Worm (Caenorhabditis elegans): Measurements from ENCODE around the gene perm-2.

The perm-2 gene

DNA sequence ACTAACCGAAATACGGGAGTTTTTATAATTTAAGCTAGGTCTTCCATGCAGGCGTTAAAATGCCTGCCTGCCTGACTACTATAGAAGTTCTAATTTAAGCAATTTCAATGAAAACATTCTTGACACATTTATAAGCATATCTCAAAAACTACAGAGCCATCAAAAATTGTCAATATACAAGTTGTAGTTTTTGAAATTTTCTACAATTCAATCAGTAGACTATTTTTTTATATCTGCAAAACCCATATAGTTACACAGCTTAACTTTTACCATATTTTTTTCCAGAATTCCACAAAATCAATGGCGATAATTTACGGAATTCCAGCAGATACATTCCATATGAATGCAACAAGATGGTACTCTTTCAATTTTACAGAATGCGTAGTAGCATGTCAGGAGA, 36.5 kb downstream of the perm-2 start, which contains the start of gene C50A2.7:
Gene C50A2.7, plus strand, starts transcription at position 301 of the 400 bp plus-strand sequence.
- TF ChIP-seq ama-1 (optimal IDR thresholded peaks at IDR 0.05) (no peak), mab-5 (tag; optimal IDR thresholded peaks at IDR 0.05) (no peak)

DNA sequence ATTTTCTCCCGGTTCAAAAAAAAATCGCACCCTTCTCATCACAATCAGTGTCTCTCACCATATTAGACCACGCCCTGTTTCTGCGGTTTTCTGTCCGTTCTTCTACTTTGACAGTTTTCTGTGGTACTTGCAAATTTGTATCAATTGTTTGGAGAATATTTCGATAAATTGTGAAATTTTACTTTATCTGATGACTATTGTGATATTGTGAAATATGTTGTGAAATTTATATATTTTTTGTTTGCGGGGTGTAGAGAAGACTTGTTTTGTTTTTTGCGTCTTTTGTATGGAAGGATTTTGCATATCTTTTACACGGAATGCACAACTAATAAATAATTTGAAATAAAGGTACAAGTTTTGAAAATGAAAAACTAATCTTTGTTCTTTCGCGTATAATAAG, 40.8 kb downstream of the perm-2 start:
- TF ChIP-seq elt-1 (tag; optimal IDR thresholded peaks at IDR 0.05) (no peak), fos-1 (tag; optimal IDR thresholded peaks at IDR 0.05) (no peak), nhr-12 (tag; optimal IDR thresholded peaks at IDR 0.05) (no peak), zag-1 (tag; optimal IDR thresholded peaks at IDR 0.05) (no peak), unc-39 (tag; optimal IDR thresholded peaks at IDR 0.05) (no peak), sem-4 (tag; optimal IDR thresholded peaks at IDR 0.05) (no peak)

DNA sequence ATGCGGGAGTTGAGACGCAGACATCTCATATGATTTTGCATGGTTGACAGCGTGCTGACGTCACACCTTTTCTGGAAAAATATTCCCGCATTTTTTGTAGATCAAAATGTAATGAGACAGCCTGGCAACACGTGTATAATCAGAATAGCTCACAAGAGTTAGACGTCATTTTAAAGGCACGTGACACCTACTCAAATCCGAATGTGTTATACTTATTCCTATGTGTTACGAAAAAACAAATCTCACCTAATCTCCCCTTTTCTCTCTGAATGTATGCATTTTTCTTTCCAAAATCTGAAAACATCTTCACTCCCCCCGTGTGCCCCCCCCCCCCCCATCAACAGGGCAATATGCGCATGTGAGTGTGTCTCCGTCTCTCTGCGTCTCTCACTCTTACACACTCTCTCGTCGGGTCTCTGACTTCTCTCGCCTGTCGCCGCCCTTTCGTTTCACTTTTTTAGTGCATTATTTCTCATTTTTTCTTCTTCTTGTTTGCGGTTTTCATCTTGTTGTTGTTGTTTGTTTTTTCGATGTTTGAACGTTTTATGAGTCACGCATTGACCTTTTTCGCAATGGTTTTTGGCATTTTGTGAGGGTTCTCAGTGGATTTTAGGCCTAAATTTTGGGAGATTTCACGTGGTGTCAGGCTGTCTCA, 41.8 kb downstream of the perm-2 start:
- no peak for TF ChIP-seq elt-3 (tag; optimal IDR thresholded peaks at IDR 0.05)
- no peak for TF ChIP-seq ceh-82 (tag; optimal IDR thresholded peaks at IDR 0.05)
- TF ChIP-seq C34F6.9 (tag; optimal IDR thresholded peaks at IDR 0.05) = peak; percentile 60
- TF ChIP-seq nhr-23 (tag; optimal IDR thresholded peaks at IDR 0.05) = no peak
- no peak for TF ChIP-seq dmd-4 (tag; optimal IDR thresholded peaks at IDR 0.05)
- no peak for TF ChIP-seq crh-2 (tag; optimal IDR thresholded peaks at IDR 0.05)
- TF ChIP-seq nhr-11 (tag; optimal IDR thresholded peaks at IDR 0.05) = no peak
- TF ChIP-seq alr-1 (tag; optimal IDR thresholded peaks at IDR 0.05) = no peak
- peak; percentile 45 to 87 for TF ChIP-seq mdl-1 (tag; optimal IDR thresholded peaks at IDR 0.05)
- TF ChIP-seq ama-1 (optimal IDR thresholded peaks at IDR 0.05) = no peak
- TF ChIP-seq sma-3 (GFP tag; optimal IDR thresholded peaks at IDR 0.05) = no peak
- no peak for TF ChIP-seq R02D3.7 (tag; optimal IDR thresholded peaks at IDR 0.05)
- peak; percentile 37 for TF ChIP-seq nhr-129 (tag; optimal IDR thresholded peaks at IDR 0.05)
- no peak for TF ChIP-seq lin-11 (tag; optimal IDR thresholded peaks at IDR 0.05)
- peak; percentile 40 for TF ChIP-seq gmeb-1 (tag; optimal IDR thresholded peaks at IDR 0.05)
- no peak for TF ChIP-seq nhr-21 (tag; optimal IDR thresholded peaks at IDR 0.05)
- no peak for TF ChIP-seq peb-1 (tag; optimal IDR thresholded peaks at IDR 0.05)
- no peak for TF ChIP-seq snpc-4 (tag; optimal IDR thresholded peaks at IDR 0.05)
- TF ChIP-seq lsy-2 (tag; optimal IDR thresholded peaks at IDR 0.05) = peak in 1 of 2 experiments; percentile 61
- TF ChIP-seq ZK546.5 (tag; optimal IDR thresholded peaks at IDR 0.05) = no peak
- TF ChIP-seq fos-1 (tag; optimal IDR thresholded peaks at IDR 0.05) = no peak
- TF ChIP-seq blmp-1 (tag; optimal IDR thresholded peaks at IDR 0.05; ENCODE audit: insufficient read depth) = peak; percentile 54
- no peak for TF ChIP-seq elt-1 (tag; optimal IDR thresholded peaks at IDR 0.05)
- no peak for TF ChIP-seq unc-39 (tag; optimal IDR thresholded peaks at IDR 0.05)
- no peak for TF ChIP-seq nhr-6 (tag; optimal IDR thresholded peaks at IDR 0.05)
- TF ChIP-seq lin-39 (tag; optimal IDR thresholded peaks at IDR 0.05) = no peak
- no peak for TF ChIP-seq aly-2 (tag; optimal IDR thresholded peaks at IDR 0.05)
- no peak for TF ChIP-seq egl-27 (tag; optimal IDR thresholded peaks at IDR 0.05)
- no peak for TF ChIP-seq nhr-25 (tag; optimal IDR thresholded peaks at IDR 0.05)
- peak; percentile 45 for TF ChIP-seq sma-9 (GFP tag; optimal IDR thresholded peaks at IDR 0.05)
- no peak for TF ChIP-seq sma-9 (tag; optimal IDR thresholded peaks at IDR 0.05)
- TF ChIP-seq mab-5 (tag; optimal IDR thresholded peaks at IDR 0.05) = peak; percentile 12
- TF ChIP-seq ztf-4 (tag; optimal IDR thresholded peaks at IDR 0.05) = no peak
- TF ChIP-seq unc-62 (GFP tag; optimal IDR thresholded peaks at IDR 0.05) = no peak
- no peak for TF ChIP-seq ztf-1 (GFP tag; conservative IDR thresholded peaks at IDR 0.05)
- peak; percentile 53 for TF ChIP-seq unc-55 (GFP tag; optimal IDR thresholded peaks at IDR 0.05)
- no peak for TF ChIP-seq sem-4 (tag; optimal IDR thresholded peaks at IDR 0.05)
- peak; percentile 3 for TF ChIP-seq lin-13 (GFP tag; optimal IDR thresholded peaks at IDR 0.05)
- TF ChIP-seq nhr-12 (tag; optimal IDR thresholded peaks at IDR 0.05) = no peak
- TF ChIP-seq F13H6.1 (tag; optimal IDR thresholded peaks at IDR 0.05) = peak; percentile 22
- no peak for TF ChIP-seq ztf-11 (tag; optimal IDR thresholded peaks at IDR 0.05)
- no peak for TF ChIP-seq nhr-10 (tag; optimal IDR thresholded peaks at IDR 0.05)
- TF ChIP-seq nhr-237 (tag; optimal IDR thresholded peaks at IDR 0.05) = no peak
- peak; percentile 63 for TF ChIP-seq Y55F3AM.14 (GFP tag; optimal IDR thresholded peaks at IDR 0.05)
- TF ChIP-seq ceh-16 (tag; optimal IDR thresholded peaks at IDR 0.05) = no peak
- no peak for TF ChIP-seq mbf-1 (tag; optimal IDR thresholded peaks at IDR 0.05)
